Worm (Caenorhabditis elegans) whole organism, L1 larva: ENCODE data around the gene C48B4.6.

Experiments
- C04F5.9 ChIP-seq: sonication (generic microtip); optimal IDR thresholded peaks from 2 replicates; lab custom pipeline; 2016; ENCODE audit warnings: missing genetic modification characterization, missing compliant biosample characterization
- C16A3.4 ChIP-seq: fragments of 150-350 bp; optimal IDR thresholded peaks from 2 replicates; lab custom pipeline; 2014; ENCODE audit warnings: missing biosample characterization, missing genetic modification characterization
- aha-1 ChIP-seq: fragments of 150-350 bp; optimal IDR thresholded peaks from 2 replicates; lab custom pipeline; 2014; ENCODE audit warnings: missing biosample characterization, missing genetic modification characterization
- aly-2 ChIP-seq: fragments of 150-350 bp; optimal IDR thresholded peaks from 2 replicates; lab custom pipeline; 2014; ENCODE audit warnings: missing biosample characterization, missing genetic modification characterization
- ama-1 ChIP-seq: fragments of 150-350 bp; optimal IDR thresholded peaks from 2 replicates; lab custom pipeline; 2014
- ceh-63 ChIP-seq: fragments of 200-800 bp; sonication (Bioruptor generic); optimal IDR thresholded peaks from 2 replicates; lab custom pipeline; 2018; ENCODE audit warnings: mild to moderate bottlenecking, missing genetic modification characterization, missing compliant biosample characterization
- ceh-88 ChIP-seq: fragments of 200-800 bp; sonication (Bioruptor generic); IDR thresholded peaks from 2 replicates; pipeline ENCODE4 v1.3.6; 2022; ENCODE audit warnings: missing genetic modification characterization, missing compliant biosample characterization
- ceh-90 ChIP-seq: sonication (generic microtip); optimal IDR thresholded peaks from 2 replicates; lab custom pipeline; 2016; ENCODE audit warnings: missing genetic modification characterization, missing compliant biosample characterization
- ces-1 ChIP-seq: fragments of 150-350 bp; optimal IDR thresholded peaks from 2 replicates; lab custom pipeline; 2014; ENCODE audit warnings: missing biosample characterization, missing genetic modification reagents, missing genetic modification characterization
- dpl-1 ChIP-seq, 3 experiments: fragments of 150-350 bp in 2 of 3; sonication (generic microtip) in 1 of 3; optimal IDR thresholded peaks; 2 replicates each; lab custom pipeline; 2014 to 2017; ENCODE audit warnings: missing biosample characterization in 3 of 3, missing genetic modification characterization in 3 of 3, missing genetic modification reagents in 3 of 3
- dsc-1 ChIP-seq: sonication (generic microtip); optimal IDR thresholded peaks from 2 replicates; lab custom pipeline; 2016; ENCODE audit warnings: mild to moderate bottlenecking, missing genetic modification characterization, missing compliant biosample characterization
- efl-1 ChIP-seq, 4 experiments: fragments of 150-350 bp; optimal IDR thresholded peaks in 3 of 4; peaks in 1 of 4; 1 replicate in 1 of 4; 2 replicates in 3 of 4; lab custom pipeline; 2014; ENCODE audit warnings: missing biosample characterization in 2 of 4, missing genetic modification characterization in 2 of 4, missing genetic modification reagents in 2 of 4
- efl-3 ChIP-seq: fragments of 200-800 bp; sonication (Bioruptor generic); optimal IDR thresholded peaks from 2 replicates; lab custom pipeline; 2018; ENCODE audit warnings: mild to moderate bottlenecking, missing genetic modification characterization, missing compliant biosample characterization
- egl-13 ChIP-seq: sonication (generic microtip); optimal IDR thresholded peaks from 2 replicates; lab custom pipeline; 2016; ENCODE audit warnings: missing genotype, missing genetic modification reagents, missing genetic modification characterization, missing compliant biosample characterization
- egl-27 ChIP-seq, 2 experiments: fragments of 150-350 bp in 1 of 2; sonication (generic microtip); optimal IDR thresholded peaks; 3 replicates each; lab custom pipeline; 2017 to 2018; ENCODE audit warnings: missing biosample characterization in 2 of 2, missing genetic modification characterization in 2 of 2, missing genetic modification reagents in 2 of 2
- elt-2 ChIP-seq: sonication (generic microtip); optimal IDR thresholded peaks from 2 replicates; lab custom pipeline; 2016; ENCODE audit warnings: missing genetic modification characterization, mild to moderate bottlenecking, inconsistent platforms, missing compliant biosample characterization, missing genetic modification reagents
- elt-3 ChIP-seq, 6 experiments: fragments of 150-350 bp in 1 of 6; sonication (generic microtip); optimal IDR thresholded peaks; 2 replicates each; lab custom pipeline; 2017 to 2018; ENCODE audit warnings: missing biosample characterization in 6 of 6, missing genetic modification characterization in 6 of 6, inconsistent platforms in 1 of 6
- ets-5 ChIP-seq: fragments of 200-800 bp; sonication (Bioruptor generic); IDR thresholded peaks from 2 replicates; pipeline ENCODE4 v1.3.6; 2022; ENCODE audit warnings: missing genetic modification characterization, missing compliant biosample characterization
- fkh-10 ChIP-seq: sonication (generic microtip); optimal IDR thresholded peaks from 2 replicates; lab custom pipeline; 2017; ENCODE audit warnings: missing biosample characterization, missing genetic modification reagents, missing genetic modification characterization
- fos-1 ChIP-seq: fragments of 150-350 bp; optimal IDR thresholded peaks from 2 replicates; lab custom pipeline; 2014; ENCODE audit warnings: missing biosample characterization, missing genetic modification characterization
- irx-1 ChIP-seq: sonication (generic microtip); optimal IDR thresholded peaks from 2 replicates; lab custom pipeline; 2016; ENCODE audit warnings: missing genetic modification characterization, missing compliant biosample characterization
- isw-1 ChIP-seq: fragments of 200-800 bp; sonication (Bioruptor generic); IDR thresholded peaks from 2 replicates; pipeline ENCODE4 v1.3.6; 2022; ENCODE audit warnings: missing genetic modification characterization, missing compliant biosample characterization
- jun-1 ChIP-seq: fragments of 150-350 bp; optimal IDR thresholded peaks from 2 replicates; lab custom pipeline; 2014; ENCODE audit warnings: missing biosample characterization, missing genetic modification reagents, missing genetic modification characterization
- lin-13 ChIP-seq: fragments of 150-350 bp; optimal IDR thresholded peaks from 2 replicates; lab custom pipeline; 2014; ENCODE audit warnings: missing biosample characterization, missing genetic modification reagents, missing genetic modification characterization
- lin-14 ChIP-seq: fragments of 200-800 bp; sonication (Bioruptor generic); optimal IDR thresholded peaks from 2 replicates; lab custom pipeline; 2018; ENCODE audit warnings: mild to moderate bottlenecking, missing genetic modification characterization, moderate library complexity, missing compliant biosample characterization
- lin-39 ChIP-seq: fragments of 150-350 bp; optimal IDR thresholded peaks from 2 replicates; lab custom pipeline; 2014; ENCODE audit warnings: missing biosample characterization, missing genetic modification reagents, missing genetic modification characterization
- lsy-2 ChIP-seq, 2 experiments: fragments of 150-350 bp; optimal IDR thresholded peaks; 2 replicates each; lab custom pipeline; 2014; ENCODE audit warnings: missing biosample characterization in 2 of 2, missing genetic modification characterization in 2 of 2
- mdl-1 ChIP-seq, 2 experiments: fragments of 150-350 bp; optimal IDR thresholded peaks; 2 replicates each; lab custom pipeline; 2014 to 2017; ENCODE audit warnings: missing biosample characterization in 2 of 2, missing genetic modification characterization in 2 of 2, inconsistent platforms in 1 of 2
- mef-2 ChIP-seq: fragments of 150-350 bp; optimal IDR thresholded peaks from 2 replicates; lab custom pipeline; 2014; ENCODE audit warnings: missing biosample characterization, missing genetic modification characterization
- mep-1 ChIP-seq: fragments of 150-350 bp; optimal IDR thresholded peaks from 2 replicates; lab custom pipeline; 2014; ENCODE audit warnings: missing biosample characterization, missing genetic modification characterization
- nhr-11 ChIP-seq: fragments of 150-350 bp; optimal IDR thresholded peaks from 2 replicates; lab custom pipeline; 2014; ENCODE audit warnings: missing biosample characterization, missing genetic modification characterization
- nhr-19 ChIP-seq: fragments of 200-800 bp; sonication (Bioruptor generic); conservative IDR thresholded peaks from 2 replicates; pipeline ENCODE4 v1.3.6; 2022; ENCODE audit warnings: missing genetic modification characterization, missing compliant biosample characterization
- nhr-20 ChIP-seq: sonication (generic microtip); optimal IDR thresholded peaks from 2 replicates; lab custom pipeline; 2016; ENCODE audit warnings: mild to moderate bottlenecking, missing genetic modification characterization, missing compliant biosample characterization
- nhr-237 ChIP-seq: fragments of 150-350 bp; optimal IDR thresholded peaks from 2 replicates; lab custom pipeline; 2014; ENCODE audit warnings: missing biosample characterization, missing genetic modification characterization
- nhr-28 ChIP-seq: fragments of 150-350 bp; optimal IDR thresholded peaks from 2 replicates; lab custom pipeline; 2014; ENCODE audit warnings: missing biosample characterization, missing genetic modification characterization
- nhr-77 ChIP-seq: fragments of 150-350 bp; optimal IDR thresholded peaks from 2 replicates; lab custom pipeline; 2014; ENCODE audit warnings: missing biosample characterization, missing genetic modification characterization
- nhr-84 ChIP-seq: sonication (generic microtip); optimal IDR thresholded peaks from 2 replicates; lab custom pipeline; 2017; ENCODE audit warnings: missing biosample characterization, missing genetic modification characterization
- nhr-85 ChIP-seq: sonication (generic microtip); peaks from one replicate; lab custom pipeline; 2016; ENCODE audit warnings: missing genetic modification characterization, inconsistent platforms, missing compliant biosample characterization
- nhr-90 ChIP-seq: sonication (generic microtip); optimal IDR thresholded peaks from 2 replicates; lab custom pipeline; 2016; ENCODE audit warnings: mild to moderate bottlenecking, missing genetic modification characterization, missing compliant biosample characterization; ENCODE audit not compliant: poor library complexity
- pax-3 ChIP-seq: fragments of 200-800 bp; sonication (Bioruptor generic); optimal IDR thresholded peaks from 2 replicates; lab custom pipeline; 2018; ENCODE audit warnings: mild to moderate bottlenecking, missing genetic modification characterization, moderate library complexity, missing compliant biosample characterization
- skn-1 ChIP-seq: fragments of 150-350 bp; optimal IDR thresholded peaks from 2 replicates; lab custom pipeline; 2014; ENCODE audit warnings: missing biosample characterization, missing genetic modification characterization
- snu-23 ChIP-seq: sonication (generic microtip); optimal IDR thresholded peaks from 2 replicates; lab custom pipeline; 2016; ENCODE audit warnings: missing genetic modification characterization, missing compliant biosample characterization
- sox-4 ChIP-seq: sonication (generic microtip); optimal IDR thresholded peaks from 2 replicates; lab custom pipeline; 2016; ENCODE audit warnings: missing genetic modification characterization, missing compliant biosample characterization
- sptf-1 ChIP-seq: fragments of 150-350 bp; optimal IDR thresholded peaks from 2 replicates; lab custom pipeline; 2014; ENCODE audit warnings: missing biosample characterization, missing genetic modification characterization
- tlp-1 ChIP-seq: fragments of 150-350 bp; optimal IDR thresholded peaks from 2 replicates; lab custom pipeline; 2014; ENCODE audit warnings: missing biosample characterization, missing genetic modification characterization
- unc-62 ChIP-seq: fragments of 150-350 bp; optimal IDR thresholded peaks from 2 replicates; lab custom pipeline; 2014; ENCODE audit warnings: missing biosample characterization, missing genetic modification reagents, missing genetic modification characterization
- unc-86 ChIP-seq: sonication (generic microtip); optimal IDR thresholded peaks from 2 replicates; lab custom pipeline; 2016; ENCODE audit warnings: missing genetic modification characterization, missing compliant biosample characterization
- unc-98 ChIP-seq: fragments of 200-800 bp; sonication (Bioruptor generic); IDR thresholded peaks from 2 replicates; pipeline ENCODE4 v1.3.6; 2022; ENCODE audit warnings: missing genetic modification characterization, missing compliant biosample characterization
- vab-15 ChIP-seq: sonication (generic microtip); optimal IDR thresholded peaks from 2 replicates; lab custom pipeline; 2017; ENCODE audit warnings: missing genotype, mild to moderate bottlenecking, missing genetic modification characterization, missing compliant biosample characterization
- zip-4 ChIP-seq: fragments of 200-800 bp; sonication (Bioruptor generic); optimal IDR thresholded peaks from 2 replicates; lab custom pipeline; 2018; ENCODE audit warnings: mild to moderate bottlenecking, missing genetic modification characterization, moderate library complexity, missing compliant biosample characterization
- ztf-11 ChIP-seq, 2 experiments: sonication (generic microtip); optimal IDR thresholded peaks; 2 replicates each; lab custom pipeline; 2016 to 2017; ENCODE audit warnings: missing genetic modification characterization in 2 of 2, missing biosample characterization in 1 of 2, missing compliant biosample characterization in 1 of 2
- ztf-4 ChIP-seq: fragments of 150-350 bp; optimal IDR thresholded peaks from 2 replicates; lab custom pipeline; 2014; ENCODE audit warnings: missing biosample characterization, missing genetic modification characterization

C48B4.6 gene

ce11 chrIII:9521410-9522090 is 36.8 kb downstream of the C48B4.6 start, which contains the start of the genes clu-1 and prp-40 (continued):
- TF ChIP-seq skn-1 (peak; percentile 78), C16A3.4 (tag; lab: Kevin White, UChicago) (peak; percentile 94), pax-3 (peak; percentile 58), vab-15 (tag; lab: Kevin White, UChicago) (no peak), elt-3 (tag; optimal IDR thresholded peaks at IDR 0.05; lab: Kevin White, UChicago) (peak in 3 of 6 experiments; percentile 21 to 86 (median 68)), nhr-11 (tag; lab: Kevin White, UChicago) (peak; percentile 43), mdl-1 (tag; optimal IDR thresholded peaks at IDR 0.05; lab: Kevin White, UChicago) (peak in 1 of 2 experiments; percentile 83), elt-2 (tag; lab: Kevin White, UChicago) (peak; percentile 56), ceh-63 (GFP tag; lab: Kevin White, UChicago) (no peak), nhr-28 (tag; lab: Kevin White, UChicago) (no peak), mef-2 (tag; lab: Kevin White, UChicago) (peak; percentile 71), aly-2 (peak; percentile 83), ztf-4 (tag; lab: Kevin White, UChicago) (peak; percentile 83), mep-1 (tag; lab: Kevin White, UChicago) (peak; percentile 89), efl-1 (optimal IDR thresholded peaks at IDR 0.05; lab: Kevin White, UChicago) (peak; percentile 88 to 89), efl-1 (GFP tag; optimal IDR thresholded peaks at IDR 0.05 in 1 of 2; lab: Kevin White, UChicago) (peak; percentile 82 to 98), efl-3 (no peak), fos-1 (tag; lab: Kevin White, UChicago) (peak; percentile 86), snu-23 (peak; percentile 95), lsy-2 (tag; optimal IDR thresholded peaks at IDR 0.05; lab: Kevin White, UChicago) (peak; percentile 94 to 96), ets-5 (GFP tag; lab: Robert Waterston, UW) (no peak), sox-4 (tag; lab: Kevin White, UChicago) (peak; percentile 60), lin-13 (peak; percentile 89), ceh-88 (GFP tag; lab: Robert Waterston, UW) (no peak), lin-14 (GFP tag; lab: Kevin White, UChicago) (peak; percentile 90), unc-62 (GFP tag; lab: Kevin White, UChicago) (no peak), nhr-84 (tag; lab: Kevin White, UChicago) (no peak), isw-1 (GFP tag; lab: Robert Waterston, UW) (peak; percentile 88), irx-1 (tag; lab: Kevin White, UChicago) (peak; percentile 77), egl-13 (tag; lab: Kevin White, UChicago) (peak; percentile 71), nhr-85 (tag; lab: Kevin White, UChicago) (peak; percentile 94), tlp-1 (no peak), ztf-11 (tag; optimal IDR thresholded peaks at IDR 0.05; lab: Kevin White, UChicago) (peak in 1 of 2 experiments; percentile 37), nhr-19 (GFP tag; lab: Robert Waterston, UW) (peak; percentile 89), unc-86 (peak; percentile 88), aha-1 (peak; percentile 40), lin-39 (tag; lab: Kevin White, UChicago) (peak; percentile 65), zip-4 (GFP tag; lab: Kevin White, UChicago) (peak; percentile 52), fkh-10 (GFP tag; lab: Kevin White, UChicago) (peak; percentile 57), dpl-1 (GFP tag; optimal IDR thresholded peaks at IDR 0.05; lab: Kevin White, UChicago) (peak; percentile 83 to 87 (median 86)), nhr-90 (peak; percentile 86), jun-1 (tag; lab: Kevin White, UChicago) (peak; percentile 81), ces-1 (GFP tag; lab: Kevin White, UChicago) (no peak), C04F5.9 (tag; lab: Kevin White, UChicago) (peak; percentile 70), nhr-20 (peak; percentile 93), unc-98 (GFP tag; lab: Robert Waterston, UW) (no peak), ama-1 (lab: Kevin White, UChicago) (no peak), nhr-237 (tag; lab: Kevin White, UChicago) (peak; percentile 55), ceh-90 (tag; lab: Kevin White, UChicago) (no peak), dsc-1 (peak; percentile 98), egl-27 (tag; optimal IDR thresholded peaks at IDR 0.05; lab: Kevin White, UChicago) (no peak), nhr-77 (tag; lab: Kevin White, UChicago) (peak; percentile 81), sptf-1 (tag; lab: Kevin White, UChicago) (no peak)
